Worm (Caenorhabditis elegans): ENCODE results near the gene lips-17.

The lips-17 gene

ce11 chrII:7599357-7599756 is 8.7 kb upstream of the lips-17 start, which contains the start of gene npp-21:
Gene npp-21 (plus strand): TSS chrII:7599657.
- TF ChIP-seq hmg-4 (GFP tag; optimal IDR thresholded peaks at IDR 0.05) (no peak), hmbx-1 (tag; optimal IDR thresholded peaks at IDR 0.05) (no peak), F13C5.2 (tag; optimal IDR thresholded peaks at IDR 0.05) (no peak), sea-1 (GFP tag; conservative IDR thresholded peaks at IDR 0.05) (no peak), ets-7 (tag; optimal IDR thresholded peaks at IDR 0.05) (no peak), ceh-13 (GFP tag; optimal IDR thresholded peaks at IDR 0.05) (no peak), hnd-1 (tag; optimal IDR thresholded peaks at IDR 0.05) (no peak), B0310.2 (tag; optimal IDR thresholded peaks at IDR 0.05) (no peak), tbx-37 (GFP tag; conservative IDR thresholded peaks at IDR 0.05) (no peak), scrt-1 (GFP tag; IDR thresholded peaks at IDR 0.05) (no peak), flt-1 (GFP tag; IDR thresholded peaks at IDR 0.05) (no peak), ama-1 (optimal IDR thresholded peaks at IDR 0.05) (no peak), aly-1 (tag; optimal IDR thresholded peaks at IDR 0.05) (no peak), tbx-11 (GFP tag; IDR thresholded peaks at IDR 0.05) (no peak), tra-4 (tag; optimal IDR thresholded peaks at IDR 0.05) (no peak), ceh-36 (tag; optimal IDR thresholded peaks at IDR 0.05) (no peak), pes-1 (GFP tag; IDR thresholded peaks at IDR 0.05) (no peak)

- TF ChIP-seq pes-1 (GFP tag; IDR thresholded peaks at IDR 0.05) (no peak), B0310.2 (tag; optimal IDR thresholded peaks at IDR 0.05) (no peak), flt-1 (GFP tag; IDR thresholded peaks at IDR 0.05) (no peak), scrt-1 (GFP tag; IDR thresholded peaks at IDR 0.05) (no peak), ceh-36 (tag; optimal IDR thresholded peaks at IDR 0.05) (no peak)
These were observed 2.7 kb upstream of the lips-17 start, which contains the start of gene osm-8 for ce11 chrII:7605306-7605705. Gene osm-8 (minus strand): TSS chrII:7605406.

- TF ChIP-seq pes-1 (GFP tag; IDR thresholded peaks at IDR 0.05): no peak
- TF ChIP-seq ama-1 (optimal IDR thresholded peaks at IDR 0.05): no peak
- TF ChIP-seq hnd-1 (tag; optimal IDR thresholded peaks at IDR 0.05): no peak
- no peak for TF ChIP-seq scrt-1 (GFP tag; IDR thresholded peaks at IDR 0.05)
- TF ChIP-seq B0310.2 (tag; optimal IDR thresholded peaks at IDR 0.05): no peak
- no peak for TF ChIP-seq tbx-37 (GFP tag; conservative IDR thresholded peaks at IDR 0.05)
- TF ChIP-seq ceh-13 (GFP tag; optimal IDR thresholded peaks at IDR 0.05): no peak
- no peak for TF ChIP-seq ceh-36 (tag; optimal IDR thresholded peaks at IDR 0.05)
- TF ChIP-seq flt-1 (GFP tag; IDR thresholded peaks at IDR 0.05): no peak
- TF ChIP-seq aly-1 (tag; optimal IDR thresholded peaks at IDR 0.05): no peak
- no peak for TF ChIP-seq tbx-11 (GFP tag; IDR thresholded peaks at IDR 0.05)
- no peak for TF ChIP-seq F13C5.2 (tag; optimal IDR thresholded peaks at IDR 0.05)
- TF ChIP-seq ets-7 (tag; optimal IDR thresholded peaks at IDR 0.05): no peak
- no peak for TF ChIP-seq hmg-4 (GFP tag; optimal IDR thresholded peaks at IDR 0.05)
- TF ChIP-seq hmbx-1 (tag; optimal IDR thresholded peaks at IDR 0.05): no peak
- TF ChIP-seq tra-4 (tag; optimal IDR thresholded peaks at IDR 0.05): no peak
- no peak for TF ChIP-seq sea-1 (GFP tag; conservative IDR thresholded peaks at IDR 0.05)
These were observed 5.3 kb downstream of the lips-17 start, which contains the start of the genes oig-4 and R07G3.7 for ce11 chrII:7613241-7613782. Gene oig-4 (plus strand): TSS chrII:7613541. Gene R07G3.7 (minus strand): TSS chrII:7613732.

- TF ChIP-seq hmg-4 (GFP tag; optimal IDR thresholded peaks at IDR 0.05) (peak; percentile 15), tbx-37 (GFP tag; conservative IDR thresholded peaks at IDR 0.05) (no peak)
These were observed 6.3 kb downstream of the lips-17 start for ce11 chrII:7614334-7614733.

- no peak for TF ChIP-seq ceh-13 (GFP tag; optimal IDR thresholded peaks at IDR 0.05)
- no peak for TF ChIP-seq B0310.2 (tag; optimal IDR thresholded peaks at IDR 0.05)
- no peak for TF ChIP-seq ama-1 (optimal IDR thresholded peaks at IDR 0.05)
- TF ChIP-seq hmg-4 (GFP tag; optimal IDR thresholded peaks at IDR 0.05): no peak
- no peak for TF ChIP-seq tbx-37 (GFP tag; conservative IDR thresholded peaks at IDR 0.05)
- TF ChIP-seq F13C5.2 (tag; optimal IDR thresholded peaks at IDR 0.05): no peak
- no peak for TF ChIP-seq ceh-36 (tag; optimal IDR thresholded peaks at IDR 0.05)
- no peak for TF ChIP-seq hnd-1 (tag; optimal IDR thresholded peaks at IDR 0.05)
- TF ChIP-seq pes-1 (GFP tag; IDR thresholded peaks at IDR 0.05): no peak
- no peak for TF ChIP-seq ets-7 (tag; optimal IDR thresholded peaks at IDR 0.05)
- TF ChIP-seq tra-4 (tag; optimal IDR thresholded peaks at IDR 0.05): no peak
- no peak for TF ChIP-seq sea-1 (GFP tag; conservative IDR thresholded peaks at IDR 0.05)
- no peak for TF ChIP-seq flt-1 (GFP tag; IDR thresholded peaks at IDR 0.05)
- no peak for TF ChIP-seq scrt-1 (GFP tag; IDR thresholded peaks at IDR 0.05)
- no peak for TF ChIP-seq aly-1 (tag; optimal IDR thresholded peaks at IDR 0.05)
- no peak for TF ChIP-seq tbx-11 (GFP tag; IDR thresholded peaks at IDR 0.05)
- TF ChIP-seq hmbx-1 (tag; optimal IDR thresholded peaks at IDR 0.05): no peak
These were observed 7.4 kb downstream of the lips-17 start for ce11 chrII:7615318-7615891.

ce11 chrII:7616141-7616540 is 8.1 kb downstream of the lips-17 start, which contains the start of gene cdc-42:
Gene cdc-42 (plus strand): TSS chrII:7616452.
- TF ChIP-seq hmbx-1 (tag; optimal IDR thresholded peaks at IDR 0.05): no peak
- no peak for TF ChIP-seq aly-1 (tag; optimal IDR thresholded peaks at IDR 0.05)
- no peak for TF ChIP-seq ceh-13 (GFP tag; optimal IDR thresholded peaks at IDR 0.05)
- TF ChIP-seq hnd-1 (tag; optimal IDR thresholded peaks at IDR 0.05): no peak
- TF ChIP-seq flt-1 (GFP tag; IDR thresholded peaks at IDR 0.05): no peak
- TF ChIP-seq hmg-4 (GFP tag; optimal IDR thresholded peaks at IDR 0.05): no peak
- no peak for TF ChIP-seq B0310.2 (tag; optimal IDR thresholded peaks at IDR 0.05)
- TF ChIP-seq ama-1 (optimal IDR thresholded peaks at IDR 0.05): no peak
- no peak for TF ChIP-seq tbx-37 (GFP tag; conservative IDR thresholded peaks at IDR 0.05)
- TF ChIP-seq scrt-1 (GFP tag; IDR thresholded peaks at IDR 0.05): no peak
- no peak for TF ChIP-seq ceh-36 (tag; optimal IDR thresholded peaks at IDR 0.05)
- no peak for TF ChIP-seq ets-7 (tag; optimal IDR thresholded peaks at IDR 0.05)
- no peak for TF ChIP-seq sea-1 (GFP tag; conservative IDR thresholded peaks at IDR 0.05)
- TF ChIP-seq tra-4 (tag; optimal IDR thresholded peaks at IDR 0.05): no peak

ce11 chrII:7618212-7618611 is 10.2 kb downstream of the lips-17 start:
- TF ChIP-seq B0310.2 (tag; optimal IDR thresholded peaks at IDR 0.05): no peak
- no peak for TF ChIP-seq scrt-1 (GFP tag; IDR thresholded peaks at IDR 0.05)
- no peak for TF ChIP-seq F13C5.2 (tag; optimal IDR thresholded peaks at IDR 0.05)
- TF ChIP-seq aly-1 (tag; optimal IDR thresholded peaks at IDR 0.05): no peak
- no peak for TF ChIP-seq ceh-36 (tag; optimal IDR thresholded peaks at IDR 0.05)
- no peak for TF ChIP-seq flt-1 (GFP tag; IDR thresholded peaks at IDR 0.05)
- TF ChIP-seq hmg-4 (GFP tag; optimal IDR thresholded peaks at IDR 0.05): no peak
- TF ChIP-seq tra-4 (tag; optimal IDR thresholded peaks at IDR 0.05): no peak
- TF ChIP-seq hnd-1 (tag; optimal IDR thresholded peaks at IDR 0.05): no peak
- no peak for TF ChIP-seq tbx-11 (GFP tag; IDR thresholded peaks at IDR 0.05)
- no peak for TF ChIP-seq hmbx-1 (tag; optimal IDR thresholded peaks at IDR 0.05)
- TF ChIP-seq pes-1 (GFP tag; IDR thresholded peaks at IDR 0.05): no peak
- no peak for TF ChIP-seq ama-1 (optimal IDR thresholded peaks at IDR 0.05)
- TF ChIP-seq sea-1 (GFP tag; conservative IDR thresholded peaks at IDR 0.05): no peak
- no peak for TF ChIP-seq ceh-13 (GFP tag; optimal IDR thresholded peaks at IDR 0.05)
- no peak for TF ChIP-seq ets-7 (tag; optimal IDR thresholded peaks at IDR 0.05)

All from whole organism, early embryonic.